Worm (Caenorhabditis elegans): Measurements from ENCODE around the gene W04B5.8.
"Not testable (repeated sequence)": the region's sequence is repeated elsewhere in the genome, so short reads cannot be mapped to it uniquely, and the experiment has no call there.

Gene W04B5.8

DNA sequence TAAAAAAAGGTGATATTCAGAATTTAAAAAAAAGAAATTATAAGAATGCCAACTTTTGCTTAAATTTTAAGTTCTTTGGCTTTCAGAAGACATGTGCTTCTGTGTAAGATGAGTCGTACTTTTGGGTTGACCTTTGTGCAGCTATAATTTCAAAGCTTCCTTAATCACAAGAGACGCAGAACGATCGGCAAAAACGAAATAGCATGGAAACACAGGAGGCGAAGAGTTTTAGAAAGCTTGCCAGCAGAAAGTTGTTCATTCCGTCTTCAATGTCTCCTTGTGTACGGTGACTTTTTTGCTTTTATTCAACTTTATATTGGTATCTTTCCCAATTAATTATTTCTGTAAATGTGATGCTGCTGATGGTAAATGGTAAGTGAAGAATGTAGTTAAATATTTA is 6.8 kb downstream of the W04B5.8 start:
- TF ChIP-seq ces-1 (GFP tag; optimal IDR thresholded peaks at IDR 0.05) (peak; percentile 21), ceh-43 (GFP tag; optimal IDR thresholded peaks at IDR 0.05) (no peak)

ce11 chrIII:2435373-2435772 is 9.3 kb downstream of the W04B5.8 start, which contains the start of gene W04B5.6:
Gene W04B5.6 (minus strand): TSS chrIII:2435473.
- TF ChIP-seq tbx-8 (GFP tag; optimal IDR thresholded peaks at IDR 0.05); sptf-1 (tag; optimal IDR thresholded peaks at IDR 0.05); pha-4 (tag; optimal IDR thresholded peaks at IDR 0.05): not testable (repeated sequence)

DNA sequence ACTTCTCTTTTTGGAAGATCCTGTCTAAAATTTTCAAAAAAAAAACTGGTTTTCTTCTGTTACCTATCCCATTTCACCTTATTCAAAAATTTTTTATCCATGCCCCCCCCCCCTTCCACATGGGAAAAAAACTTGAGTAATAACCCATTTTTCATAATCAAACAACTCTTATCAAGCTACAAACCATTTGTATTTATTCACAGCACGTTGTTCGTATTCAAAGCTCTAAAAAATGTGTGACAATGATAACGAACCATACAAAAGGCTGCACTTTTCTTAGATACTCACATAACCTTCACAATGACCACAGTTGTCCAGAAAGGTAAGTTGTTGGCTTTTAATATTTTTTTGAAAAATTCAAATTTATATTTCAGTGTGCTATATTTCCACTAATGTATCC is 9.7 kb downstream of the W04B5.8 start, which contains the start of gene E02H9.6:
E02H9.6 (plus strand) TSS at position 301 of the 400 bp plus-strand sequence.
- not testable (repeated sequence) for TF ChIP-seq nhr-2, mls-2, nhr-237 (tag; optimal IDR thresholded peaks at IDR 0.05)

DNA sequence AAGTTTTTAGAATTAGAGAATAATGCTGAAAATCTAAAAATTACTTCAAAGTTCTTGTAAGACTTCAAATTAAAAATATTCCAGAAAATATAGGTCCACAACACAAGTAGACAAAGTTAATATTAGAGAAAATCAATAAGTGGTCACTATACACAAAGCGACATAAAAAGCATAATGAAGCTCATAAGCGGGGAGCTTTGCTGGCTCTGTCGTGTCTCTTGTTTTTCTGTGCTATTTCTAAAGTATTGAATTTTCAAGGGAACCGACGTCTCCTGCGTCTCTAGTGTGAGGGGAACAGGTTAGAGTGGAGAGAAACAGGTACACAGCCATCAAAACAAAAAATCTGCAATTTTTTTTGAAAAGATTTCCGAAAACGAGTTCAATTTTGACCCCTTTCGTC is 12.4 kb downstream of the W04B5.8 start, which contains the start of gene E02H9.13:
E02H9.13 (minus strand) TSS at position 199 of the 400 bp plus-strand sequence.
- TF ChIP-seq nhr-2 (tag; optimal IDR thresholded peaks at IDR 0.05) (no peak), ces-1 (GFP tag; optimal IDR thresholded peaks at IDR 0.05) (peak; percentile 76), flh-1 (GFP tag; optimal IDR thresholded peaks at IDR 0.05) (no peak), tbx-8 (GFP tag; optimal IDR thresholded peaks at IDR 0.05) (no peak)

- TF ChIP-seq ceh-83 (GFP tag; optimal IDR thresholded peaks at IDR 0.05) = no peak
- no peak for TF ChIP-seq nhr-76 (tag; optimal IDR thresholded peaks at IDR 0.05)
- TF ChIP-seq zip-8 (tag; optimal IDR thresholded peaks at IDR 0.05) = no peak
- TF ChIP-seq cnd-1 (tag; optimal IDR thresholded peaks at IDR 0.05) = no peak
- no peak for TF ChIP-seq nhr-2 (tag; optimal IDR thresholded peaks at IDR 0.05)
- no peak for TF ChIP-seq lin-32 (GFP tag; optimal IDR thresholded peaks at IDR 0.05)
- TF ChIP-seq unc-62 (GFP tag; optimal IDR thresholded peaks at IDR 0.05) = no peak
- TF ChIP-seq snpc-4 (tag; optimal IDR thresholded peaks at IDR 0.05) = no peak
- no peak for TF ChIP-seq lin-13 (tag; optimal IDR thresholded peaks at IDR 0.05)
- TF ChIP-seq elt-3 (tag; optimal IDR thresholded peaks at IDR 0.05) = no peak
- TF ChIP-seq nhr-237 (tag; optimal IDR thresholded peaks at IDR 0.05) = no peak
Observed at ce11 chrIII:2445574-2446259, 19.6 kb downstream of the W04B5.8 start, which contains the start of the genes E02H9.7 and klo-2. Gene E02H9.7 (minus strand): TSS chrIII:2445674. Gene klo-2 (plus strand): TSS chrIII:2446209.

DNA sequence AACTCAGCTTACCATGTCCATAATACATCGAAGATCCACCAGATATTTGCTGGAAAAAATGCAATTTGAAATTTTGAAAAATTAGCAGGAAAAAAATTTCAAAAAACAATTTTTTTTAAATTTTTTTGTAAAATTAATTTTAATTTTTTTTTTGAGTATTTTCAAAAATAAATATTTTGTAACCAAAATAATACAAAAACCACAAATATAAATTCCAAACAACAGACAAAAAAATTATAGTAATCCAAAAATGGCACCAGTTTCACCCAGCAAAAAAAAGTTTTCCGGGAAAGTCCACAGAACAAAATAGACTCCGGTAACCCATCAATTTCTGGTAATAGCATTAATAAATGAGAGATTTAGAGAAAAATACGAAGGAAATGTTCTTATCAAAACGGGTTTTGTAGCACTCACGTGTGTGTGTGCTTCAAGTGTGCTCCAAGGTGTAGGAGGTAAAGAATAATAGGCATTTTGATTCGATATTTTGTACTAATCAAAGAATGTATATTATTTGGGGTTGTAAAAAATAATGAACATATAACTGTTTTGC is 28.7 kb downstream of the W04B5.8 start, which contains the start of gene nhr-121:
nhr-121 (minus strand) TSS at position 51 of the 550 bp plus-strand sequence.
- no peak for TF ChIP-seq nhr-2 (tag; optimal IDR thresholded peaks at IDR 0.05)
- no peak for TF ChIP-seq nhr-28 (tag; optimal IDR thresholded peaks at IDR 0.05)
- no peak for TF ChIP-seq sem-2 (GFP tag; optimal IDR thresholded peaks at IDR 0.05)
- no peak for TF ChIP-seq pha-4 (tag; optimal IDR thresholded peaks at IDR 0.05)
- no peak for TF ChIP-seq blmp-1 (tag; optimal IDR thresholded peaks at IDR 0.05)

ce11 chrIII:2455456-2455855 is 29.3 kb downstream of the W04B5.8 start:
- TF ChIP-seq lin-32 (GFP tag; optimal IDR thresholded peaks at IDR 0.05) (peak; percentile 13), ham-2 (GFP tag; optimal IDR thresholded peaks at IDR 0.05) (peak; percentile 35), cnd-1 (tag; optimal IDR thresholded peaks at IDR 0.05) (peak; percentile 8)

DNA sequence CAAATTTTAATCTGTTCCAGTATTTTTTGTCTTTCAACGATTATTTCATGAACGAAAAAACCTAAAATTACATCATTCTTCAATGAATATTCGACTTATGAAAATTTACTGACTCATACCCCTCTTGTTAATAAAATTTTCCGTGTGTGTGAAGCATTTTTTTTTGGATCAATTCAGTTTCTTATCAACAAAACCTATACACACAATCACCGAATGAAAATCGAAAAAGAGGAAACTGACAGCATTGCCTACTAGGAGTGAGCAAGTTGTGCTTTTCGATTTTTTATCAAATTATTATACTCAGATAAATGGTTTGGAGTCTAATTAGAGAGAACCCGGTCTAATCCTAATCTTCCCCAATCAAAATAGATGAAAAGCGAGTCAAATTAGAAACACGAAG is 32.6 kb downstream of the W04B5.8 start, which contains the start of gene E02H9.3:
E02H9.3 (plus strand) TSS at position 301 of the 400 bp plus-strand sequence.
- not testable (repeated sequence) for TF ChIP-seq nhr-12 (tag; optimal IDR thresholded peaks at IDR 0.05); tbx-8 (GFP tag; optimal IDR thresholded peaks at IDR 0.05); unc-62 (GFP tag; optimal IDR thresholded peaks at IDR 0.05)

Data from whole organism, mixed stage, embryonic.